Worm (Caenorhabditis elegans) whole organism, late embryonic: Measurements from ENCODE around the gene nhr-59.

Experiments used
- ceh-9 ChIP-seq: sonication (generic microtip); optimal IDR thresholded peaks from 2 replicates; lab custom pipeline; 2016; ENCODE audit warnings: mild to moderate bottlenecking, missing genetic modification characterization, inconsistent platforms, missing compliant biosample characterization
- elt-2 ChIP-seq: sonication (generic microtip); optimal IDR thresholded peaks from 2 replicates; lab custom pipeline; 2016; ENCODE audit warnings: missing genetic modification reagents, missing genetic modification characterization, missing compliant biosample characterization
- hlh-30 ChIP-seq: sonication (generic microtip); optimal IDR thresholded peaks from 2 replicates; lab custom pipeline; 2017; ENCODE audit warnings: antibody characterized with exemption, missing genetic modification characterization, missing compliant biosample characterization; ENCODE audit not compliant: insufficient read depth
- hlh-6 ChIP-seq: sonication (generic microtip); optimal IDR thresholded peaks from 2 replicates; lab custom pipeline; 2016; ENCODE audit warnings: missing genotype, missing genetic modification characterization, missing compliant biosample characterization
- odd-2 ChIP-seq: sonication (generic microtip); optimal IDR thresholded peaks from 2 replicates; lab custom pipeline; 2017; ENCODE audit warnings: antibody characterized with exemption, mild to moderate bottlenecking, missing genetic modification characterization, missing compliant biosample characterization

DNA sequence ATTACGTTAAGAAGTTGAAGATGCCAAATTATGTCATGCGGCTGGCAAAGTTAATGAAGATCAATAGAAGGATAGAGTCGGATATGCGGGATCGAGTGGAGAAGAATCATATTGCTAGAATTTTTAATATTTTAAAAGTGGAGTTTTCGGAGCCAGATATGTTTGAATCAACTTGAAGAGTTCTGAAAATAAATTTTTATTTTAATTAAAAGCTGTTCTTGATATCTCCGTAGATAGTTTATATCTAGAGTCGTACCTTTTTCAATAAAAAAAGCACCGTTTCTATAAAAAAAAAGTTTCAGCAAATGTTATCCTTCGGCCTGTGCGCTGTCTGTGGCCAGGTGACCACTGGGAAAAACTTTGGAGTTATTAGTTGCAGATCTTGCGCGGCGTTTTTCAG, 44.9 kb downstream of the nhr-59 start, which contains the start of gene nhr-96:
- TF ChIP-seq odd-2 (tag; lab: Kevin White, UChicago), result no peak
- TF ChIP-seq ceh-9, result no peak
- no peak for TF ChIP-seq hlh-30 (tag; lab: Kevin White, UChicago)
- TF ChIP-seq elt-2 (tag; lab: Kevin White, UChicago), result no peak
- TF ChIP-seq hlh-6 (tag; lab: Kevin White, UChicago), result no peak
